Worm (Caenorhabditis elegans): Measurements from ENCODE around the gene srg-27.
A peak's percentile ranks its signal among the peaks of the same experiment; 100 is the strongest.

Gene srg-27

ce11 chrV:5319477-5319876, 20.1 kb upstream of the srg-27 start, which contains the start of gene ceh-34:
TSS of gene ceh-34 (minus strand) at chrV:5319577.
- peak; percentile 24 for TF ChIP-seq hlh-6 (tag; optimal IDR thresholded peaks at IDR 0.05)
- no peak for TF ChIP-seq nfya-1 (tag; optimal IDR thresholded peaks at IDR 0.05)

ce11 chrV:5322815-5323214, 16.8 kb upstream of the srg-27 start:
- TF ChIP-seq ceh-19 (GFP tag; optimal IDR thresholded peaks at IDR 0.05) (peak; percentile 48), npax-4 (tag; optimal IDR thresholded peaks at IDR 0.05) (no peak)

- TF ChIP-seq hlh-13 (GFP tag; optimal IDR thresholded peaks at IDR 0.05) = no peak
- TF ChIP-seq ref-2 (tag; optimal IDR thresholded peaks at IDR 0.05) = no peak
- no peak for TF ChIP-seq lim-6 (tag; optimal IDR thresholded peaks at IDR 0.05)
- no peak for TF ChIP-seq hlh-30 (tag; optimal IDR thresholded peaks at IDR 0.05; ENCODE audit: insufficient read depth)
- no peak for TF ChIP-seq fkh-10 (GFP tag; optimal IDR thresholded peaks at IDR 0.05)
- no peak for TF ChIP-seq K02D7.2 (tag; optimal IDR thresholded peaks at IDR 0.05)
- no peak for TF ChIP-seq syd-9 (tag; optimal IDR thresholded peaks at IDR 0.05)
- TF ChIP-seq unc-42 (tag; optimal IDR thresholded peaks at IDR 0.05) = no peak
- TF ChIP-seq ceh-24 (tag; optimal IDR thresholded peaks at IDR 0.05) = no peak
- no peak for TF ChIP-seq ets-4 (tag; optimal IDR thresholded peaks at IDR 0.05)
- no peak for TF ChIP-seq ceh-6 (GFP tag; optimal IDR thresholded peaks at IDR 0.05)
Observed at ce11 chrV:5324566-5324965, 15.0 kb upstream of the srg-27 start, which contains the start of gene ceh-33. TSS of gene ceh-33 (minus strand) at chrV:5324666.

- no peak for TF ChIP-seq ref-2 (tag; optimal IDR thresholded peaks at IDR 0.05)
- no peak for TF ChIP-seq fkh-10 (GFP tag; optimal IDR thresholded peaks at IDR 0.05)
- no peak for TF ChIP-seq ceh-22 (tag; optimal IDR thresholded peaks at IDR 0.05)
- no peak for TF ChIP-seq ceh-2 (tag; optimal IDR thresholded peaks at IDR 0.05)
- no peak for TF ChIP-seq T23F11.4 (GFP tag; optimal IDR thresholded peaks at IDR 0.05)
- TF ChIP-seq elt-2 (tag; optimal IDR thresholded peaks at IDR 0.05) = no peak
- no peak for TF ChIP-seq eyg-1 (tag; optimal IDR thresholded peaks at IDR 0.05)
- TF ChIP-seq hlh-8 (tag; optimal IDR thresholded peaks at IDR 0.05) = no peak
- no peak for TF ChIP-seq ceh-30 (tag; optimal IDR thresholded peaks at IDR 0.05)
- no peak for TF ChIP-seq unc-3 (GFP tag; conservative IDR thresholded peaks at IDR 0.05)
- no peak for TF ChIP-seq unc-3 (tag; optimal IDR thresholded peaks at IDR 0.05)
- TF ChIP-seq sox-2 (GFP tag; IDR thresholded peaks at IDR 0.05) = no peak
- TF ChIP-seq ceh-34 (tag; optimal IDR thresholded peaks at IDR 0.05) = no peak
- TF ChIP-seq pros-1 (tag; optimal IDR thresholded peaks at IDR 0.05) = no peak
- no peak for TF ChIP-seq hlh-6 (tag; optimal IDR thresholded peaks at IDR 0.05)
- no peak for TF ChIP-seq odd-2 (tag; optimal IDR thresholded peaks at IDR 0.05)
- TF ChIP-seq fax-1 (tag; optimal IDR thresholded peaks at IDR 0.05) = no peak
Observed at ce11 chrV:5328314-5328713, 11.3 kb upstream of the srg-27 start, which contains the start of gene C10G8.8. TSS of gene C10G8.8 (minus strand) at chrV:5328414.

- TF ChIP-seq zip-5 (tag; optimal IDR thresholded peaks at IDR 0.05) (no peak), rnt-1 (tag; optimal IDR thresholded peaks at IDR 0.05) (peak; percentile 20), dve-1 (tag; optimal IDR thresholded peaks at IDR 0.05) (peak; percentile 5), ceh-19 (GFP tag; optimal IDR thresholded peaks at IDR 0.05) (peak; percentile 7), unc-86 (tag; optimal IDR thresholded peaks at IDR 0.05) (no peak), unc-55 (GFP tag; optimal IDR thresholded peaks at IDR 0.05) (no peak), ceh-31 (tag; optimal IDR thresholded peaks at IDR 0.05) (peak; percentile 1), ceh-18 (tag; optimal IDR thresholded peaks at IDR 0.05) (peak; percentile 22), sox-4 (tag; optimal IDR thresholded peaks at IDR 0.05) (peak; percentile 24), hlh-30 (tag; optimal IDR thresholded peaks at IDR 0.05; ENCODE audit: insufficient read depth) (no peak)
Observed at ce11 chrV:5329677-5330266, 9.8 kb upstream of the srg-27 start.

Data from whole organism, late embryonic.